Fruit fly (Drosophila melanogaster) whole organism, embryonic: ENCODE results near the gene bumpel.
A peak's percentile ranks its signal among the peaks of the same experiment; 100 is the strongest.

Experiments
- Ada2b ChIP-seq: fragments of 200-800 bp; sonication (Bioruptor generic); IDR thresholded peaks from 2 replicates; pipeline ENCODE4 v1.3.6; 2022; ENCODE audit warnings: missing biosample characterization, missing genetic modification characterization
- Asciz ChIP-seq: fragments of 200-800 bp; sonication (Bioruptor generic); optimal IDR thresholded peaks from 2 replicates; lab custom pipeline; 2017; ENCODE audit warnings: missing biosample characterization, mild to moderate bottlenecking, missing genetic modification characterization, missing genetic modification reagents
- Bgb ChIP-seq: fragments of 200-800 bp; sonication (Bioruptor generic); IDR thresholded peaks from 2 replicates; pipeline ENCODE4 v1.3.6; 2022; ENCODE audit warnings: missing biosample characterization, missing genetic modification characterization; ENCODE audit not compliant: partially characterized antibody
- CG10959 ChIP-seq: fragments of 200-800 bp; sonication (Bioruptor generic); IDR thresholded peaks from 2 replicates; pipeline ENCODE4 v1.3.6; 2022; ENCODE audit warnings: missing biosample characterization, missing genetic modification characterization
- CG11247 ChIP-seq: fragments of 200-800 bp; sonication (Bioruptor generic); IDR thresholded peaks from 2 replicates; pipeline ENCODE4 v1.3.6; 2022; ENCODE audit warnings: missing biosample characterization, missing genetic modification characterization
- CG12299 ChIP-seq: fragments of 200-800 bp; sonication (Bioruptor generic); optimal IDR thresholded peaks from 2 replicates; lab custom pipeline; 2018; ENCODE audit warnings: missing biosample characterization, mild to moderate bottlenecking, missing genetic modification characterization
- CG12391 ChIP-seq: fragments of 200-800 bp; sonication (Bioruptor generic); optimal IDR thresholded peaks from 3 replicates; lab custom pipeline; 2018; ENCODE audit warnings: missing biosample characterization, mild to moderate bottlenecking, missing genetic modification characterization, moderate library complexity
- CG13775 ChIP-seq: fragments of 200-800 bp; sonication (Bioruptor generic); optimal IDR thresholded peaks from 3 replicates; lab custom pipeline; 2017; ENCODE audit warnings: missing biosample characterization, mild to moderate bottlenecking, missing genetic modification characterization
- CG14014 ChIP-seq: fragments of 200-800 bp; sonication (Bioruptor generic); IDR thresholded peaks from 2 replicates; pipeline ENCODE4 v1.3.6; 2022; ENCODE audit warnings: missing biosample characterization, missing genetic modification characterization
- CG14050 ChIP-seq: fragments of 200-800 bp; sonication (Bioruptor generic); IDR thresholded peaks from 3 replicates; pipeline ENCODE4 v1.3.6; 2022; ENCODE audit warnings: missing biosample characterization, missing genetic modification characterization
- CG17829 ChIP-seq: fragments of 200-800 bp; optimal IDR thresholded peaks from 2 replicates; lab custom pipeline; 2019; ENCODE audit warnings: missing biosample characterization, mild to moderate bottlenecking, missing genetic modification characterization, moderate library complexity
- CG17912 ChIP-seq: fragments of 200-800 bp; sonication (Bioruptor generic); optimal IDR thresholded peaks from 2 replicates; lab custom pipeline; 2018; ENCODE audit warnings: missing biosample characterization, mild to moderate bottlenecking, missing genetic modification characterization
- CG18262 ChIP-seq: fragments of 200-800 bp; optimal IDR thresholded peaks from 3 replicates; lab custom pipeline; 2019; ENCODE audit warnings: missing biosample characterization, mild to moderate bottlenecking, missing genetic modification characterization, moderate library complexity
- CG18476 ChIP-seq: fragments of 200-800 bp; sonication (Bioruptor generic); optimal IDR thresholded peaks from 2 replicates; lab custom pipeline; 2016; ENCODE audit warnings: missing biosample characterization, mild to moderate bottlenecking, missing genetic modification characterization
- CG18599 ChIP-seq: fragments of 200-800 bp; sonication (Bioruptor generic); optimal IDR thresholded peaks from 3 replicates; lab custom pipeline; 2017; ENCODE audit warnings: missing biosample characterization, missing genetic modification characterization, mild to moderate bottlenecking, moderate library complexity, missing genetic modification reagents
- CG30403 ChIP-seq: fragments of 200-800 bp; sonication (Bioruptor generic); optimal IDR thresholded peaks from 3 replicates; lab custom pipeline; 2016; ENCODE audit warnings: missing biosample characterization, missing genetic modification characterization
- CG3065 ChIP-seq: fragments of 200-800 bp; sonication (Bioruptor generic); optimal IDR thresholded peaks from 2 replicates; lab custom pipeline; 2016; ENCODE audit warnings: missing biosample characterization, missing genetic modification characterization
- CG3163 ChIP-seq: fragments of 200-800 bp; sonication (Bioruptor generic); optimal IDR thresholded peaks from 3 replicates; lab custom pipeline; 2016; ENCODE audit warnings: missing biosample characterization, missing genetic modification characterization
- CG4854 ChIP-seq: fragments of 200-800 bp; sonication (Bioruptor generic); optimal IDR thresholded peaks from 2 replicates; lab custom pipeline; 2016; ENCODE audit warnings: missing biosample characterization, missing genetic modification characterization, inconsistent platforms
- CG6254 ChIP-seq: fragments of 200-800 bp; sonication (Bioruptor generic); optimal IDR thresholded peaks from 3 replicates; lab custom pipeline; 2017; ENCODE audit warnings: mild to moderate bottlenecking, missing biosample characterization, missing genetic modification reagents, missing genetic modification characterization
- CG7556 ChIP-seq: fragments of 200-800 bp; sonication (Bioruptor generic); optimal IDR thresholded peaks from 2 replicates; lab custom pipeline; 2017; ENCODE audit warnings: missing biosample characterization, mild to moderate bottlenecking, missing genetic modification characterization
- CG8281 ChIP-seq: fragments of 200-800 bp; sonication (Bioruptor generic); optimal IDR thresholded peaks from 2 replicates; lab custom pipeline; 2018; ENCODE audit warnings: missing biosample characterization, mild to moderate bottlenecking, missing genetic modification characterization, moderate library complexity
- D19B ChIP-seq: fragments of 200-800 bp; sonication (Bioruptor generic); optimal IDR thresholded peaks from 2 replicates; lab custom pipeline; 2017; ENCODE audit warnings: missing biosample characterization, mild to moderate bottlenecking, missing genetic modification characterization
- Drgx ChIP-seq: fragments of 200-800 bp; sonication (Bioruptor generic); IDR thresholded peaks from 2 replicates; pipeline ENCODE4 v1.3.6; 2022; ENCODE audit warnings: missing biosample characterization, missing genetic modification characterization
- Fer2 ChIP-seq: fragments of 200-800 bp; sonication (Bioruptor generic); optimal IDR thresholded peaks from 2 replicates; lab custom pipeline; 2018; ENCODE audit warnings: missing biosample characterization, mild to moderate bottlenecking, missing genetic modification characterization, moderate library complexity
- Gsc ChIP-seq: fragments of 200-800 bp; sonication (Bioruptor generic); IDR thresholded peaks from 2 replicates; pipeline ENCODE4 v1.3.6; 2022; ENCODE audit warnings: missing biosample characterization, missing genetic modification characterization
- HHEX ChIP-seq: fragments of 200-800 bp; sonication (Bioruptor generic); optimal IDR thresholded peaks from 3 replicates; lab custom pipeline; 2017; ENCODE audit warnings: missing biosample characterization, mild to moderate bottlenecking, missing genetic modification characterization, missing genetic modification reagents
- MESR4 ChIP-seq: fragments of 200-800 bp; sonication (Bioruptor generic); optimal IDR thresholded peaks from 2 replicates; lab custom pipeline; 2018; ENCODE audit warnings: missing biosample characterization, mild to moderate bottlenecking, missing genetic modification characterization, moderate library complexity
- Mrtf ChIP-seq: fragments of 200-800 bp; sonication (Bioruptor generic); IDR thresholded peaks from 3 replicates; pipeline ENCODE4 v1.3.6; 2022; ENCODE audit warnings: missing biosample characterization, missing genetic modification characterization
- NfI ChIP-seq: fragments of 200-800 bp; sonication (Bioruptor generic); optimal IDR thresholded peaks from 3 replicates; lab custom pipeline; 2018; ENCODE audit warnings: missing biosample characterization, mild to moderate bottlenecking, missing genetic modification characterization, moderate library complexity
- Oli ChIP-seq: fragments of 200-800 bp; sonication (Bioruptor generic); optimal IDR thresholded peaks from 2 replicates; lab custom pipeline; 2018; ENCODE audit warnings: missing biosample characterization, mild to moderate bottlenecking, missing genetic modification characterization, moderate library complexity
- ab ChIP-seq: fragments of 200-800 bp; sonication (Bioruptor generic); optimal IDR thresholded peaks from 2 replicates; lab custom pipeline; 2016; ENCODE audit warnings: missing biosample characterization, missing genetic modification characterization
- cad ChIP-seq: fragments of >200 bp; optimal IDR thresholded peaks from 2 replicates; lab custom pipeline; 2017; ENCODE audit warnings: missing biosample characterization, missing genetic modification characterization
- crol ChIP-seq: fragments of 200-800 bp; sonication (Bioruptor generic); IDR thresholded peaks from 2 replicates; pipeline ENCODE4 v1.3.6; 2022; ENCODE audit warnings: missing biosample characterization, missing genetic modification characterization
- dpn ChIP-seq, 2 experiments: fragments of 200-800 bp; sonication (Bioruptor generic); optimal IDR thresholded peaks; 3 replicates each; lab custom pipeline; 2016; ENCODE audit warnings: missing biosample characterization in 2 of 2, missing genetic modification characterization in 2 of 2
- fu2 ChIP-seq: fragments of 200-800 bp; sonication (Bioruptor generic); optimal IDR thresholded peaks from 2 replicates; lab custom pipeline; 2016; ENCODE audit warnings: missing biosample characterization, missing genetic modification characterization
- gem ChIP-seq: fragments of 200-800 bp; sonication (Bioruptor generic); optimal IDR thresholded peaks from 2 replicates; lab custom pipeline; 2019; ENCODE audit warnings: missing biosample characterization, mild to moderate bottlenecking, missing genetic modification characterization, moderate library complexity
- grau ChIP-seq: fragments of 200-800 bp; optimal IDR thresholded peaks from 3 replicates; lab custom pipeline; 2019; ENCODE audit warnings: missing biosample characterization, mild to moderate bottlenecking, missing genetic modification characterization, moderate library complexity
- kah ChIP-seq: fragments of 200-800 bp; sonication (Bioruptor generic); optimal IDR thresholded peaks from 2 replicates; lab custom pipeline; 2018; ENCODE audit warnings: missing biosample characterization, mild to moderate bottlenecking, missing genetic modification characterization
- knrl ChIP-seq: fragments of 200-800 bp; sonication (Bioruptor generic); IDR thresholded peaks from 3 replicates; pipeline ENCODE4 v1.3.6; 2022; ENCODE audit warnings: missing biosample characterization, missing genetic modification characterization; ENCODE audit not compliant: partially characterized antibody
- nerfin-1 ChIP-seq: fragments of 200-800 bp; sonication (Bioruptor generic); optimal IDR thresholded peaks from 3 replicates; lab custom pipeline; 2019; ENCODE audit warnings: missing biosample characterization, mild to moderate bottlenecking, missing genetic modification characterization, moderate library complexity
- nerfin-2 ChIP-seq: fragments of 200-800 bp; sonication (Bioruptor generic); IDR thresholded peaks from 2 replicates; pipeline ENCODE4 v1.3.6; 2022; ENCODE audit warnings: missing biosample characterization, missing genetic modification characterization; ENCODE audit not compliant: partially characterized antibody
- phol ChIP-seq: fragments of 200-800 bp; sonication (Bioruptor generic); optimal IDR thresholded peaks from 3 replicates; lab custom pipeline; 2018; ENCODE audit warnings: missing biosample characterization, mild to moderate bottlenecking, missing genetic modification characterization, moderate library complexity
- pita ChIP-seq: fragments of 200-800 bp; sonication (Bioruptor generic); optimal IDR thresholded peaks from 2 replicates; lab custom pipeline; 2017; ENCODE audit warnings: missing biosample characterization, mild to moderate bottlenecking, missing genetic modification characterization
- prd ChIP-seq, 3 experiments: fragments of >200 bp in 2 of 3; fragments of 200-800 bp in 1 of 3; sonication (Bioruptor generic) in 1 of 3; optimal IDR thresholded peaks in 2 of 3; IDR thresholded peaks in 1 of 3; 2 replicates in 2 of 3; 3 replicates in 1 of 3; pipeline versions ENCODE4 v1.3.6 to Lab custom; 2017 to 2022; ENCODE audit warnings: missing biosample characterization in 1 of 3, missing genetic modification characterization in 1 of 3
- stwl ChIP-seq: fragments of 200-800 bp; sonication (Bioruptor generic); optimal IDR thresholded peaks from 3 replicates; lab custom pipeline; 2018; ENCODE audit warnings: missing biosample characterization, mild to moderate bottlenecking, missing genetic modification characterization, moderate library complexity
- unpg ChIP-seq: fragments of 200-800 bp; sonication (Bioruptor generic); optimal IDR thresholded peaks from 3 replicates; lab custom pipeline; 2018; ENCODE audit warnings: missing biosample characterization, mild to moderate bottlenecking, missing genetic modification characterization, moderate library complexity

Gene bumpel

dm6 chr3R:11458022-11458850 is 39.8 kb upstream of the bumpel start (continued):
- peak; percentile 4 for TF ChIP-seq CG4854
- TF ChIP-seq CG14050 (GFP tag; lab: Robert Waterston, UW): peak; percentile 52; the same call in 1 of the 3 replicates
- TF ChIP-seq MESR4: no peak
- TF ChIP-seq CG17912 (GFP tag; lab: Kevin White, UChicago): no peak
- TF ChIP-seq Oli (tag; lab: Kevin White, UChicago): peak; percentile 60
- TF ChIP-seq D19B (GFP tag; lab: Kevin White, UChicago): peak; percentile 46
- 0 out of 2 replicates have a peak, but pooled peaks have one; percentile 17 for TF ChIP-seq nerfin-2 (GFP tag; lab: Robert Waterston, UW)
- TF ChIP-seq knrl (GFP tag; lab: Robert Waterston, UW): no peak
- no peak for TF ChIP-seq CG12299 (tag; lab: Kevin White, UChicago)
- TF ChIP-seq unpg (GFP tag; lab: Kevin White, UChicago): peak; percentile 63
- peak; percentile 81 for TF ChIP-seq CG11247
- 0 out of 2 replicates have a peak, but pooled peaks have one; percentile 43 for TF ChIP-seq Gsc
- TF ChIP-seq CG8281 (tag; lab: Kevin White, UChicago): peak; percentile 22
- TF ChIP-seq phol (tag; lab: Kevin White, UChicago): peak; percentile 61
- peak; percentile 87 for TF ChIP-seq Ada2b (GFP tag; lab: Robert Waterston, UW)
- TF ChIP-seq fu2: peak; percentile 46
- TF ChIP-seq NfI (GFP tag; lab: Kevin White, UChicago): peak; percentile 75
- no peak for TF ChIP-seq prd (optimal IDR thresholded peaks at IDR 0.05; lab: Kevin White, UChicago)
- peak; percentile 86 for TF ChIP-seq prd (GFP tag; IDR thresholded peaks at IDR 0.05; lab: Robert Waterston, UW)
- peak; percentile 32 for TF ChIP-seq CG3163 (GFP tag; lab: Kevin White, UChicago)
- TF ChIP-seq Drgx (GFP tag; lab: Robert Waterston, UW): no peak
- no peak for TF ChIP-seq pita (GFP tag; lab: Kevin White, UChicago)
- TF ChIP-seq CG30403 (GFP tag; lab: Kevin White, UChicago): peak; percentile 64
- peak; percentile 40 for TF ChIP-seq CG18476 (GFP tag; lab: Kevin White, UChicago)
- peak; percentile 72 for TF ChIP-seq grau (tag; lab: Kevin White, UChicago)
- TF ChIP-seq CG7556: peak; percentile 20
- no peak for TF ChIP-seq nerfin-1 (tag; lab: Kevin White, UChicago)
- peak; percentile 71 for TF ChIP-seq gem
- peak; percentile 39 for TF ChIP-seq CG18262 (tag; lab: Kevin White, UChicago)
- TF ChIP-seq Mrtf (GFP tag; lab: Robert Waterston, UW): peak; percentile 82
- peak; percentile 18 for TF ChIP-seq Asciz (GFP tag; lab: Kevin White, UChicago)
- TF ChIP-seq kah: no peak
- TF ChIP-seq CG6254 (GFP tag; lab: Kevin White, UChicago): no peak
- TF ChIP-seq CG12391 (tag; lab: Kevin White, UChicago): peak; percentile 48
- TF ChIP-seq CG18599: peak; percentile 80
- TF ChIP-seq ab (GFP tag; lab: Kevin White, UChicago): peak; percentile 28
- TF ChIP-seq HHEX (GFP tag; lab: Kevin White, UChicago): peak; percentile 70
- peak; percentile 55 to 63 for TF ChIP-seq dpn (GFP tag; optimal IDR thresholded peaks at IDR 0.05; lab: Kevin White, UChicago)
- no peak for TF ChIP-seq stwl (tag; lab: Kevin White, UChicago)
- TF ChIP-seq CG3065 (GFP tag; lab: Kevin White, UChicago): no peak
- no peak for TF ChIP-seq crol (GFP tag; lab: Robert Waterston, UW)
- TF ChIP-seq cad (GFP tag; lab: Kevin White, UChicago): no peak
- TF ChIP-seq CG10959 (GFP tag; lab: Robert Waterston, UW): peak; percentile 47; the same call in 1 of the 2 replicates
- TF ChIP-seq CG14014 (GFP tag; lab: Robert Waterston, UW): peak; percentile 82
- TF ChIP-seq Fer2 (tag; lab: Kevin White, UChicago): peak; percentile 1
- peak; percentile 41 for TF ChIP-seq CG17829 (tag; lab: Kevin White, UChicago)
- peak; percentile 55 for TF ChIP-seq CG13775 (GFP tag; lab: Kevin White, UChicago)
- no peak for TF ChIP-seq Bgb (GFP tag; lab: Robert Waterston, UW)
